Worm (Caenorhabditis elegans) whole organism, young adult: ENCODE data around the gene F43C11.7.

Source experiments
- Y56A3A.18 ChIP-seq: fragments of 200-800 bp; sonication (Bioruptor generic); IDR thresholded peaks from 2 replicates; pipeline ENCODE4 v1.3.6; 2022; ENCODE audit warnings: missing genetic modification reagents, missing genetic modification characterization, missing compliant biosample characterization
- aptf-3 ChIP-seq: fragments of 200-800 bp; sonication (Bioruptor generic); IDR thresholded peaks from 2 replicates; pipeline ENCODE4 v1.3.6; 2022; ENCODE audit warnings: missing genetic modification characterization, missing compliant biosample characterization
- bed-1 ChIP-seq: fragments of 200-800 bp; sonication (Bioruptor generic); IDR thresholded peaks from 2 replicates; pipeline ENCODE4 v1.3.6; 2022; ENCODE audit warnings: missing genetic modification reagents, missing genetic modification characterization, missing compliant biosample characterization
- ceh-40 ChIP-seq: fragments of 200-800 bp; sonication (Bioruptor generic); IDR thresholded peaks from 2 replicates; pipeline ENCODE4 v1.3.6; 2022; ENCODE audit warnings: missing genetic modification characterization, missing compliant biosample characterization
- egl-18 ChIP-seq: fragments of 200-800 bp; sonication (Bioruptor generic); IDR thresholded peaks from 2 replicates; pipeline ENCODE4 v1.3.6; 2022; ENCODE audit warnings: missing genetic modification reagents, missing genetic modification characterization, missing compliant biosample characterization
- gei-17 ChIP-seq: fragments of 200-800 bp; sonication (Bioruptor generic); optimal IDR thresholded peaks from 2 replicates; lab custom pipeline; 2018; ENCODE audit warnings: mild to moderate bottlenecking, missing genetic modification characterization, missing compliant biosample characterization
- him-1 ChIP-seq: sonication (generic microtip); optimal IDR thresholded peaks from 2 replicates; lab custom pipeline; 2016; ENCODE audit warnings: missing genotype, missing genetic modification reagents, missing genetic modification characterization, missing compliant biosample characterization
- nfya-1 ChIP-seq: sonication (generic microtip); optimal IDR thresholded peaks from 2 replicates; lab custom pipeline; 2017; ENCODE audit warnings: antibody characterized with exemption, missing compliant biosample characterization, missing genetic modification characterization, borderline replicate concordance; ENCODE audit not compliant: insufficient read depth
- nfya-2 ChIP-seq: fragments of 200-800 bp; sonication (Bioruptor generic); IDR thresholded peaks from 2 replicates; pipeline ENCODE4 v1.3.6; 2022; ENCODE audit warnings: missing genetic modification reagents, missing genetic modification characterization, missing compliant biosample characterization
- nhr-120 ChIP-seq: fragments of 200-800 bp; sonication (Bioruptor generic); IDR thresholded peaks from 2 replicates; pipeline ENCODE4 v1.3.6; 2022; ENCODE audit warnings: missing genetic modification characterization, missing compliant biosample characterization
- snpc-4 ChIP-seq, 5 experiments: fragments of 150-350 bp in 1 of 5; sonication (generic microtip) in 4 of 5; optimal IDR thresholded peaks; 2 replicates each; lab custom pipeline; 2014 to 2018; ENCODE audit warnings: missing genetic modification characterization in 5 of 5, missing biosample characterization in 3 of 5, antibody characterized with exemption in 2 of 5, mild to moderate bottlenecking in 2 of 5, missing compliant biosample characterization in 2 of 5, missing genotype in 2 of 5, moderate library complexity in 2 of 5, missing genetic modification reagents in 1 of 5
- somi-1 ChIP-seq: fragments of 200-800 bp; sonication (Bioruptor generic); optimal IDR thresholded peaks from 2 replicates; lab custom pipeline; 2018; ENCODE audit warnings: mild to moderate bottlenecking, missing genetic modification characterization, missing compliant biosample characterization
- unc-62 ChIP-seq: fragments of 150-350 bp; optimal IDR thresholded peaks from 2 replicates; lab custom pipeline; 2014; ENCODE audit warnings: missing biosample characterization, missing genetic modification reagents, missing genetic modification characterization

DNA sequence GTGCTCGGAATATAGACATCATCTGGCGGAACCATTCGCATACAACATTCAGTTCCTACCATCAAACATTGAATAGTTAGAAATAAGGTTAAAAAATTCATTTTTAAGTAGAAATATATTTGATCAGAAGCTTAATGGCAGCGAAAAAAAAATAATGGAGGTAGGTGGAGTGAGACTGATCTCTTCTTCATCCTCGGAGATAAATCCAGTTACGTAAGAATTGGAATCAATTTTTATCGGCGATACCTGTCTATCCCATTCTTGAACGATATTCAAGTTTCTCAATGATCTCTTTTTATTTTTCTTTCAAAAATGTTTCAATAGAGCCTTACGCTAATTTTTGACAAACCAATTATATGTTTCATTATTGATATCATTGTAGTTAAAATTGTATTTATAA lies 49.8 kb downstream of the F43C11.7 start, which contains the start of gene F16G10.9:
- TF ChIP-seq gei-17 (GFP tag; lab: Kevin White, UChicago) (no peak), unc-62 (GFP tag; lab: Kevin White, UChicago) (no peak), Y56A3A.18 (GFP tag; lab: Robert Waterston, UW) (no peak), ceh-40 (no peak), egl-18 (GFP tag; lab: Robert Waterston, UW) (no peak), somi-1 (GFP tag; lab: Kevin White, UChicago) (no peak), him-1 (tag; lab: Kevin White, UChicago) (no peak), aptf-3 (no peak), nfya-1 (tag; lab: Kevin White, UChicago) (no peak), bed-1 (GFP tag; lab: Robert Waterston, UW) (no peak), nhr-120 (GFP tag; lab: Robert Waterston, UW) (no peak), snpc-4 (GFP tag; optimal IDR thresholded peaks at IDR 0.05; lab: Kevin White, UChicago) (no peak), snpc-4 (tag; optimal IDR thresholded peaks at IDR 0.05; lab: Kevin White, UChicago) (no peak), nfya-2 (GFP tag; lab: Robert Waterston, UW) (no peak)
